Worm (Caenorhabditis elegans) whole organism, midembryonic: Measurements from ENCODE around the gene vps-2.
"Not testable (repeated sequence)": the region's sequence is repeated elsewhere in the genome, so short reads cannot be mapped to it uniquely, and the experiment has no call there.

ENCODE experiments used
- T22C8.4 ChIP-seq: fragments of 200-800 bp; sonication (Bioruptor generic); IDR thresholded peaks from 2 replicates; pipeline ENCODE4 v1.3.6; 2022; ENCODE audit warnings: missing genetic modification characterization, missing compliant biosample characterization
- cog-1 ChIP-seq: sonication (generic microtip); optimal IDR thresholded peaks from 2 replicates; lab custom pipeline; 2016; ENCODE audit warnings: missing genetic modification characterization, missing compliant biosample characterization
- flt-1 ChIP-seq: fragments of 200-800 bp; sonication (Bioruptor generic); IDR thresholded peaks from 2 replicates; pipeline ENCODE4 v1.3.6; 2022; ENCODE audit warnings: missing genetic modification characterization, missing compliant biosample characterization
- klf-2 ChIP-seq: fragments of 200-800 bp; sonication (Bioruptor generic); conservative IDR thresholded peaks from 2 replicates; pipeline ENCODE4 v1.3.6; 2022; ENCODE audit warnings: missing genetic modification reagents, missing genetic modification characterization, missing compliant biosample characterization
- med-1 ChIP-seq: sonication (generic microtip); optimal IDR thresholded peaks from 2 replicates; lab custom pipeline; 2017; ENCODE audit warnings: missing genetic modification characterization, mild to moderate bottlenecking, missing compliant biosample characterization, antibody characterized with exemption, missing genetic modification reagents; ENCODE audit not compliant: insufficient read depth
- ref-1 ChIP-seq: fragments of 200-800 bp; sonication (Bioruptor generic); conservative IDR thresholded peaks from 2 replicates; pipeline ENCODE4 v1.3.6; 2022; ENCODE audit warnings: missing genetic modification reagents, missing genetic modification characterization, missing compliant biosample characterization
- tab-1 ChIP-seq: fragments of 200-800 bp; sonication (Bioruptor generic); IDR thresholded peaks from 2 replicates; pipeline ENCODE4 v1.3.6; 2022; ENCODE audit warnings: missing genetic modification characterization, missing compliant biosample characterization
- ztf-23 ChIP-seq: fragments of 200-800 bp; sonication (Bioruptor generic); IDR thresholded peaks from 2 replicates; pipeline ENCODE4 v1.3.6; 2022; ENCODE audit warnings: missing genetic modification reagents, missing genetic modification characterization, missing compliant biosample characterization
- ztf-29 ChIP-seq: fragments of 200-800 bp; sonication (Bioruptor generic); IDR thresholded peaks from 2 replicates; pipeline ENCODE4 v1.3.6; 2022; ENCODE audit warnings: missing genetic modification reagents, missing genetic modification characterization, missing compliant biosample characterization

The vps-2 gene

ce11 chrII:12778374-12778773, 10.4 kb upstream of the vps-2 start:
- TF ChIP-seq flt-1 (GFP tag; lab: Robert Waterston, UW) (peak; percentile 58), tab-1 (peak; percentile 55; the same call in 1 of the 2 replicates), klf-2 (GFP tag; lab: Robert Waterston, UW) (peak; percentile 66; the same call in 1 of the 2 replicates)

DNA sequence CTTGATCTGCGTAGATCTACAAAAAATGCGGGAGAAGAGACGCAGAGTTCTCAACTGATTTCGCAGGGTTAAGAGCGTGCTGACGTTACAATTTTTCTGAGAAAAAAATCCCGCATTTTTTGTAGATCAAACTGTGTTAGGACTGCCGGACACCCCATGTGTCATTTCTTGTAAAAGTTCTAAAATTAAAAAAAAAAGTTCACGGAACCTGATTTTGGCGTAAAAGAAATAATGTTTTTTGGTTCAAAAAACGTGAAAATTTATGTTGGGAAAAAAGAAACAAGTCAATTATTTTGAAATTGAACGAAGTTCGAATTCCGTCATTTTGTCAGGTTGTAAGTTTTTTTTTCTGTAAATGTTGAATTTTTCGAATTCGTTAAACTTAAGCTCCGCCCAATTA, 8.4 kb upstream of the vps-2 start, which contains the start of gene Y46G5A.34:
Y46G5A.34 (plus strand) TSS at position 301 of the 400 bp plus-strand sequence.
- TF ChIP-seq klf-2 (GFP tag; lab: Robert Waterston, UW) (no peak), cog-1 (no peak), flt-1 (GFP tag; lab: Robert Waterston, UW) (no peak), med-1 (GFP tag; lab: Kevin White, UChicago) (no peak), ref-1 (GFP tag; lab: Robert Waterston, UW) (no peak), T22C8.4 (GFP tag; lab: Robert Waterston, UW) (no peak), ztf-23 (no peak), tab-1 (no peak), ztf-29 (GFP tag; lab: Robert Waterston, UW) (no peak)

ce11 chrII:12774402-12774801, 6.4 kb upstream of the vps-2 start, which contains the start of gene Y46G5A.14:
TSS of gene Y46G5A.14 (plus strand) at chrII:12774702.
- TF ChIP-seq flt-1 (GFP tag; lab: Robert Waterston, UW), result no peak
- TF ChIP-seq ztf-23, result no peak
- TF ChIP-seq ref-1 (GFP tag; lab: Robert Waterston, UW), result no peak
- TF ChIP-seq tab-1, result no peak
- no peak for TF ChIP-seq ztf-29 (GFP tag; lab: Robert Waterston, UW)
- TF ChIP-seq med-1 (GFP tag; lab: Kevin White, UChicago), result no peak
- TF ChIP-seq T22C8.4 (GFP tag; lab: Robert Waterston, UW), result no peak
- no peak for TF ChIP-seq klf-2 (GFP tag; lab: Robert Waterston, UW)
- TF ChIP-seq cog-1, result no peak

DNA sequence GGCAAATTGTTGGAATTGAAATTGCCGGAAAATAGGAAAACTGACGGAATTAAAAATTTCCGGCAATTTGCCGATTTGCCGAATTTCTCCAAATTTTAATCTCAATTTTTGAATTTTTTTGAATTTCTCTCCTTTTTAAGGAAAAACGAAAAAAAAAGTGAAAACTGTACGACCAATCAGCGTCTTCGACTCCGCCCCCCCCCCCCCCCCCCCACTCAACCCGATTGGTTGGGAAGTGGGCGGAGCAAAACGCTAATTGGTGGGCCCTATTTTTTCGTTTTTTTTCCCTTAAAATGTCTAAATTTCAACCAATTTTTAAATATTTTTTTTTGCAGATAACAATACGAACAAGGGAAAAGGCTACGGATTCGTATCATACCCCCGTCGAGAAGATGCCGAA, 1.9 kb upstream of the vps-2 start:
- TF ChIP-seq ztf-29 (GFP tag; lab: Robert Waterston, UW), result no peak
- no peak for TF ChIP-seq cog-1
- TF ChIP-seq tab-1, result no peak
- no peak for TF ChIP-seq ref-1 (GFP tag; lab: Robert Waterston, UW)
- no peak for TF ChIP-seq flt-1 (GFP tag; lab: Robert Waterston, UW)
- no peak for TF ChIP-seq klf-2 (GFP tag; lab: Robert Waterston, UW)
- TF ChIP-seq ztf-23, result no peak
- no peak for TF ChIP-seq med-1 (GFP tag; lab: Kevin White, UChicago)
- no peak for TF ChIP-seq T22C8.4 (GFP tag; lab: Robert Waterston, UW)

DNA sequence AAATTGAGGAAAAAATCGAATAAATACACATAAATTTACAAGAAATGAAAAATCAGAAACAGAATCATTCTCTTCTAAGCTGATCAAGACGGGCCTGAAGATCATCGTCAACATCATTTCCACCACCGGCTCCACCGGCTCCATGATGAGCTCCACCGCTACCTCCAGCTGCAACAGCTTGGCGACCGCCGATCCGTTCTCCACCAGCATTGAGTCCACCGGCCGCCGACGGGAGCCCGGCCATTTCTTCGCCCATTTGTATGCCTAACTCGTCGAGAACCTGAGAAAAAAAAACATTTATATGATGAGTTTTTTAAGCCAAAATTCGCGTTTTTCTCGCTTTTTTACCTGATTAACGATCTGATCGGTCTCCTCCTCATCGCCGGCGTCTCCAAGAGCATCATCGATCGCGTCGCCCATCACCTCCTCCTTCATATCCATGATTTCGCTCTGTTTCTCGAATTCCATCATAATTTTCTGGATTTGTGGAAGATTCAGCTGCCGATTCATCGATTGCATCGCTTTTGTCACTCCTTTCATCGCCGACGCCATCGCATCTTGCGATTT, 676 bp downstream of the vps-2 start:
- TF ChIP-seq klf-2 (GFP tag; lab: Robert Waterston, UW) (no peak), flt-1 (GFP tag; lab: Robert Waterston, UW) (no peak), ref-1 (GFP tag; lab: Robert Waterston, UW) (no peak), ztf-23 (no peak)

DNA sequence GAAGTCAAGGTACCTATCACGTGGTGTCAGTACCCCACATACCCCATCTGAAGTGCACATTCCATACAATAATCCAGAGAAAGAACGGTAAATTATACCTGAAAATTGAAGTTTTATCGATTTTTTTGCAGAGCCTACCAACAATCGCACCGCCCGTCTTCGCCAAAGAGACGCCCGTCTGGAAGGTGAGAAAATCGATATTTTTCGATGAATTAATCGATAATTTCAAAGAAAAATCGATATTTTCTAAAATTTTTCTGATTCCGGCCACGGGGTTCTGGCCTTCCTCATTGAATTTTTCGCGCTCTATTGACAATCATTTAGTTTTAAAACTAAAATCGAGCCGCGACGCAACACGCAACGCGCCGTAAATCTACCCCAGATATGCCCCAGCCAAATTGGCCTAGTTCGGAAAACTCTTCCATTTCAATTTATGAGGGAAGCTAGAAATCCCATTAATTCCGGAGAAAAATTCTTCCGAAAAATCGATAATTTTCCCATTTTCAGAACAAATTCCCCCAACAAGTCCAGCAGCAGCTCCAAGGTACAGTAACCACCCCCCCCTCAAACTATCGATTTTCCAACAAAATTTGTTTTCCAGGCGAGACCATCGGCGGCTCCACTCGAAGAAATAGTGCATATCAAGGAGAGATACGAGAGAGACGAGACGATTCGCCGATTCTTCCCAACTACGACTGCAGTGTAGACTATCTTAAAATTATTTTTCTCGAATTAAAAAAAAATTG, 1.4 kb downstream of the vps-2 start:
- no peak for TF ChIP-seq ztf-23
- no peak for TF ChIP-seq tab-1
- peak; percentile 60 for TF ChIP-seq T22C8.4 (GFP tag; lab: Robert Waterston, UW)
- TF ChIP-seq ztf-29 (GFP tag; lab: Robert Waterston, UW), result no peak

DNA sequence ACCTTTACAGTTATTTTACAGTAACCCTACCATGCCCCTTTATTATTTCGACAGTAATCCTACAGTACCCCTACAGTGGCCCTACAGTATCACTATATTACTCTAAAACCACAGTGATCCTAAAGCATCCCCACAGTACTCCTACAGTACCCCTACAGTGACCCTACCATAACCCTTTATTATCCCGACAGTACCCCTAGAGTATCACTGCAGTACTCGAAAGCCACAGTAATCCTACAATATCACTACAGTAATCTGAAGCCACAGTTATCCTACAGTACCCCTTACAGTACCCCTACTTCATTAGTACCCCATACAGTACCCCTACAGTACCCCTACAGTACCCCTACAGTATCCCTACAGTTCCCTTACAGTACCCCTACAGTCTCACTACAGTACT, 3.5 kb downstream of the vps-2 start:
- TF ChIP-seq T22C8.4 (GFP tag; lab: Robert Waterston, UW) (no peak), cog-1 (no peak), ztf-29 (GFP tag; lab: Robert Waterston, UW) (no peak), ztf-23 (no peak), ref-1 (GFP tag; lab: Robert Waterston, UW) (no peak), med-1 (GFP tag; lab: Kevin White, UChicago) (no peak), flt-1 (GFP tag; lab: Robert Waterston, UW) (no peak), klf-2 (GFP tag; lab: Robert Waterston, UW) (no peak), tab-1 (no peak)

- TF ChIP-seq klf-2 (GFP tag; lab: Robert Waterston, UW) (no peak), med-1 (GFP tag; lab: Kevin White, UChicago) (no peak), cog-1 (no peak), ztf-29 (GFP tag; lab: Robert Waterston, UW) (no peak), T22C8.4 (GFP tag; lab: Robert Waterston, UW) (no peak), ref-1 (GFP tag; lab: Robert Waterston, UW) (no peak), ztf-23 (no peak)
Measured at ce11 chrII:12760497-12760896, 7.5 kb downstream of the vps-2 start, which contains the start of gene cnp-2. TSS of gene cnp-2 (plus strand) at chrII:12760797.

DNA sequence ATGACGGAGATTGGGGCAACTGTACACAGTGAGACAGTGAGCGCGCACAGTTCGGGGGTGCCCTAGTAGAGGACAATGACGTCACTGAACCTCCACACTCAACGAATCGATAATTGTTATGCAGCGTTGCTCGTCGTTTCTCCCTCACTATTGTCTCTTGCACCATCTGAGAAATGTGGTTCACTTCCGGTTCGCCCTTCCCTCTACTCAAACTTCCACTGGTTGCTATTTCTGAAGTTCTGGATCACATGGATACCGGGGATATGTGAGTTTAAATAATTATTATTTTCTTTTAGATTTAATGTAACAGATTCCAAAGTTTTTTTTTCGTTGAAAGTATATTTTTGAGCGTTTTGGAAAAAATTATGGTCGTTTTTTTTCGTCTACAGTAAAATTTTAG, 11.8 kb downstream of the vps-2 start, which contains the start of the genes Y46G5A.7 and Y46G5A.8:
Y46G5A.7 (minus strand) TSS at position 153 of the 400 bp plus-strand sequence.
Y46G5A.8 (plus strand) TSS at position 159 of the 400 bp plus-strand sequence.
- no peak for TF ChIP-seq cog-1
- TF ChIP-seq T22C8.4 (GFP tag; lab: Robert Waterston, UW), result peak; percentile 58; the same call in 1 of the 2 replicates

DNA sequence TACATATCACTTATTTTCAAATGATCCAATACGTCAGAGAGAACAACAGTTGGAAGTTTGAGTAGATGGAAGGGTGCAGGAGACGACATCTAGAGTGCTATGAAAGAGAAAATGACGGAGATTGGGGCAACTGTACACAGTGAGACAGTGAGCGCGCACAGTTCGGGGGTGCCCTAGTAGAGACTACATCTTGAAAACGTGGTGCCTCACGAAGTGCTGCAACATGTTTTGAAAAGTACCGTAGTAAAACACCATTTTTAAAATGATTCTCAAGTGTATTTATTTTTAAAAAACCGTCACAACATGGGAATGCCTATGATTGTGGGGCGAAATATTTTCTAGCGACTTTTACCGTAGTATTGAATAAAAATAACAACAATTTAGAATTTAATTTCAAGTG, 14.3 kb downstream of the vps-2 start, which contains the start of gene Y46G5A.39:
Y46G5A.39 (minus strand) TSS at position 101 of the 400 bp plus-strand sequence.
- TF ChIP-seq med-1 (GFP tag; lab: Kevin White, UChicago); tab-1; cog-1: not testable (repeated sequence)
